Worm (Caenorhabditis elegans): ENCODE measurements around the gene bmy-1.

bmy-1 gene

ce11 chrII:5374967-5375366 is 16.5 kb downstream of the bmy-1 start, which contains the start of gene algn-2:
Gene algn-2 (plus strand): TSS chrII:5375267.
- TF ChIP-seq rcor-1 (GFP tag; IDR thresholded peaks at IDR 0.05) (no peak), lir-1 (GFP tag; conservative IDR thresholded peaks at IDR 0.05) (no peak), ekl-4 (GFP tag; IDR thresholded peaks at IDR 0.05) (no peak), mxl-1 (tag; optimal IDR thresholded peaks at IDR 0.05) (no peak), T26A5.8 (tag; optimal IDR thresholded peaks at IDR 0.05) (no peak), F55B11.4 (tag; optimal IDR thresholded peaks at IDR 0.05; ENCODE audit: borderline replicate concordance, insufficient read depth) (no peak), ceh-27 (GFP tag; optimal IDR thresholded peaks at IDR 0.05) (no peak), F23B12.7 (tag; optimal IDR thresholded peaks at IDR 0.05; ENCODE audit: insufficient read depth) (no peak)

- TF ChIP-seq sptf-2 (GFP tag; optimal IDR thresholded peaks at IDR 0.05) (no peak), Y53F4B.3 (GFP tag; IDR thresholded peaks at IDR 0.05) (no peak), hmg-20 (GFP tag; IDR thresholded peaks at IDR 0.05) (no peak), attf-6 (GFP tag; IDR thresholded peaks at IDR 0.05) (peak; percentile 68; the same call in 1 of the 2 replicates), lsy-27 (tag; optimal IDR thresholded peaks at IDR 0.05; ENCODE audit: borderline replicate concordance, insufficient read depth) (no peak), nfyb-1 (GFP tag; IDR thresholded peaks at IDR 0.05) (0 out of 2 replicates have a peak, but pooled peaks have one; percentile 51), lsl-1 (GFP tag; optimal IDR thresholded peaks at IDR 0.05) (peak; percentile 98), bed-2 (GFP tag; IDR thresholded peaks at IDR 0.05) (no peak), egrh-3 (GFP tag; IDR thresholded peaks at IDR 0.05) (no peak), hmg-1.2 (GFP tag; IDR thresholded peaks at IDR 0.05) (peak; percentile 14; the same call in 1 of the 2 replicates), D2030.7 (GFP tag; IDR thresholded peaks at IDR 0.05) (peak; percentile 89), lin-54 (GFP tag; optimal IDR thresholded peaks at IDR 0.05) (peak; percentile 75), rcor-1 (GFP tag; IDR thresholded peaks at IDR 0.05) (peak; percentile 67), lin-40 (tag; optimal IDR thresholded peaks at IDR 0.05) (no peak), Y95B8A.8 (GFP tag; IDR thresholded peaks at IDR 0.05) (peak; percentile 67; the same call in 1 of the 2 replicates), dox-1 (GFP tag; IDR thresholded peaks at IDR 0.05) (peak; percentile 82), gei-17 (GFP tag; optimal IDR thresholded peaks at IDR 0.05) (no peak), nhr-179 (tag; optimal IDR thresholded peaks at IDR 0.05) (no peak), C06A6.2 (GFP tag; conservative IDR thresholded peaks at IDR 0.05) (no peak), nhr-90 (tag; optimal IDR thresholded peaks at IDR 0.05) (no peak), let-607 (tag; optimal IDR thresholded peaks at IDR 0.05) (no peak), snpc-3.4 (tag; optimal IDR thresholded peaks at IDR 0.05) (peak; percentile 35), pha-4 (tag; optimal IDR thresholded peaks at IDR 0.05) (no peak), ztf-28 (GFP tag; IDR thresholded peaks at IDR 0.05) (0 out of 2 replicates have a peak, but pooled peaks have one; percentile 4), snpc-4 (GFP tag; optimal IDR thresholded peaks at IDR 0.05) (no peak), snpc-4 (tag; optimal IDR thresholded peaks at IDR 0.05) (no peak), rec-8 (tag; optimal IDR thresholded peaks at IDR 0.05) (no peak), sdz-38 (tag; optimal IDR thresholded peaks at IDR 0.05) (no peak), rpc-1 (optimal IDR thresholded peaks at IDR 0.05) (no peak), rpc-1 (tag; optimal IDR thresholded peaks at IDR 0.05) (no peak), ceh-91 (GFP tag; IDR thresholded peaks at IDR 0.05) (peak; percentile 94), tbp1 (GFP tag; optimal IDR thresholded peaks at IDR 0.05) (peak; percentile 59), F33H1.4 (GFP tag; IDR thresholded peaks at IDR 0.05) (peak; percentile 90), lin-35 (GFP tag; optimal IDR thresholded peaks at IDR 0.05) (no peak), T26A5.8 (tag; optimal IDR thresholded peaks at IDR 0.05) (no peak), mes-4 (tag; optimal IDR thresholded peaks at IDR 0.05) (no peak), hlh-26 (GFP tag; conservative IDR thresholded peaks at IDR 0.05) (no peak), die-1 (tag; optimal IDR thresholded peaks at IDR 0.05) (no peak), F49E8.2 (tag; optimal IDR thresholded peaks at IDR 0.05; ENCODE audit: insufficient read depth) (peak; percentile 16)
These were observed 19.2 kb downstream of the bmy-1 start, which contains the start of gene prdx-2 for ce11 chrII:5377467-5378238. Gene prdx-2 (plus strand): TSS chrII:5378195.

Data from whole organism, young adult.